Worm (Caenorhabditis elegans) whole organism, late embryonic: Measurements from ENCODE around the gene znf-593.

Source experiments
- C08G9.2 ChIP-seq: sonication (generic microtip); optimal IDR thresholded peaks from 2 replicates; lab custom pipeline; 2016; ENCODE audit warnings: mild to moderate bottlenecking, missing genetic modification characterization, moderate library complexity, missing compliant biosample characterization
- C38D4.7 ChIP-seq: fragments of 200-800 bp; sonication (Bioruptor generic); optimal IDR thresholded peaks from 2 replicates; lab custom pipeline; 2018; ENCODE audit warnings: mild to moderate bottlenecking, missing genetic modification characterization, moderate library complexity, missing compliant biosample characterization
- K02D7.2 ChIP-seq: sonication (generic microtip); optimal IDR thresholded peaks from 2 replicates; lab custom pipeline; 2017; ENCODE audit warnings: mild to moderate bottlenecking, missing genetic modification characterization, missing compliant biosample characterization
- K09A11.1 ChIP-seq: sonication (generic microtip); optimal IDR thresholded peaks from 2 replicates; lab custom pipeline; 2017; ENCODE audit warnings: antibody characterized with exemption, mild to moderate bottlenecking, missing genetic modification characterization, missing compliant biosample characterization; ENCODE audit not compliant: insufficient read depth
- Y22D7AL.16 ChIP-seq: sonication (generic microtip); optimal IDR thresholded peaks from 2 replicates; lab custom pipeline; 2016; ENCODE audit warnings: missing genetic modification characterization, missing compliant biosample characterization
- ahr-1 ChIP-seq: sonication (generic microtip); optimal IDR thresholded peaks from 2 replicates; lab custom pipeline; 2016; ENCODE audit warnings: missing genetic modification characterization, missing compliant biosample characterization
- ama-1 ChIP-seq: fragments of 150-350 bp; optimal IDR thresholded peaks from 2 replicates; lab custom pipeline; 2014
- ceh-2 ChIP-seq: sonication (generic microtip); optimal IDR thresholded peaks from 2 replicates; lab custom pipeline; 2016; ENCODE audit warnings: missing genotype, missing genetic modification characterization, missing compliant biosample characterization
- ceh-22 ChIP-seq: sonication (generic microtip); optimal IDR thresholded peaks from 2 replicates; lab custom pipeline; 2017; ENCODE audit warnings: missing biosample characterization, missing genetic modification characterization
- ceh-24 ChIP-seq: sonication (generic microtip); optimal IDR thresholded peaks from 2 replicates; lab custom pipeline; 2016; ENCODE audit warnings: mild to moderate bottlenecking, missing genetic modification characterization, missing compliant biosample characterization
- ceh-30 ChIP-seq: fragments of 150-350 bp; optimal IDR thresholded peaks from 2 replicates; lab custom pipeline; 2014; ENCODE audit warnings: missing biosample characterization, missing genetic modification characterization
- ceh-31 ChIP-seq: sonication (generic microtip); optimal IDR thresholded peaks from 2 replicates; lab custom pipeline; 2016; ENCODE audit warnings: missing genetic modification characterization, missing compliant biosample characterization
- ceh-34 ChIP-seq: sonication (generic microtip); optimal IDR thresholded peaks from 2 replicates; lab custom pipeline; 2016; ENCODE audit warnings: mild to moderate bottlenecking, missing genetic modification characterization, missing compliant biosample characterization
- ceh-45 ChIP-seq: fragments of 200-800 bp; sonication (Bioruptor generic); IDR thresholded peaks from 2 replicates; pipeline ENCODE4 v1.3.6; 2022; ENCODE audit warnings: missing genetic modification reagents, missing genetic modification characterization, missing compliant biosample characterization
- ceh-9 ChIP-seq: sonication (generic microtip); optimal IDR thresholded peaks from 2 replicates; lab custom pipeline; 2016; ENCODE audit warnings: mild to moderate bottlenecking, missing genetic modification characterization, inconsistent platforms, missing compliant biosample characterization
- ets-4 ChIP-seq: sonication (generic microtip); optimal IDR thresholded peaks from 2 replicates; lab custom pipeline; 2016; ENCODE audit warnings: missing genetic modification characterization, missing compliant biosample characterization
- eyg-1 ChIP-seq: sonication (generic microtip); optimal IDR thresholded peaks from 2 replicates; lab custom pipeline; 2016; ENCODE audit warnings: missing genotype, missing genetic modification characterization, missing compliant biosample characterization
- fax-1 ChIP-seq: sonication (generic microtip); optimal IDR thresholded peaks from 2 replicates; lab custom pipeline; 2016; ENCODE audit warnings: missing genotype, missing genetic modification characterization, missing compliant biosample characterization
- fkh-6 ChIP-seq: sonication (generic microtip); optimal IDR thresholded peaks from 2 replicates; lab custom pipeline; 2016; ENCODE audit warnings: missing genetic modification characterization, missing compliant biosample characterization
- gmeb-2 ChIP-seq: sonication (generic microtip); optimal IDR thresholded peaks from 2 replicates; lab custom pipeline; 2016; ENCODE audit warnings: missing genetic modification characterization, inconsistent platforms, missing compliant biosample characterization
- hlh-13 ChIP-seq: fragments of 200-800 bp; sonication (Bioruptor generic); optimal IDR thresholded peaks from 2 replicates; lab custom pipeline; 2018; ENCODE audit warnings: mild to moderate bottlenecking, missing genetic modification characterization, missing compliant biosample characterization
- hlh-15 ChIP-seq: sonication (generic microtip); optimal IDR thresholded peaks from 2 replicates; lab custom pipeline; 2016; ENCODE audit warnings: missing genetic modification characterization, missing compliant biosample characterization
- hlh-30 ChIP-seq: sonication (generic microtip); optimal IDR thresholded peaks from 2 replicates; lab custom pipeline; 2017; ENCODE audit warnings: antibody characterized with exemption, missing genetic modification characterization, missing compliant biosample characterization; ENCODE audit not compliant: insufficient read depth
- hlh-8 ChIP-seq: sonication (generic microtip); optimal IDR thresholded peaks from 2 replicates; lab custom pipeline; 2016; ENCODE audit warnings: missing genotype, missing genetic modification characterization, missing compliant biosample characterization
- lim-6 ChIP-seq: sonication (generic microtip); optimal IDR thresholded peaks from 2 replicates; lab custom pipeline; 2016; ENCODE audit warnings: missing genetic modification characterization, missing compliant biosample characterization
- lin-11 ChIP-seq: fragments of 200-800 bp; sonication (Bioruptor generic); optimal IDR thresholded peaks from 2 replicates; lab custom pipeline; 2018; ENCODE audit warnings: mild to moderate bottlenecking, missing genetic modification characterization, missing compliant biosample characterization
- mec-3 ChIP-seq: sonication (generic microtip); optimal IDR thresholded peaks from 2 replicates; lab custom pipeline; 2016; ENCODE audit warnings: borderline replicate concordance, missing genetic modification characterization, missing compliant biosample characterization
- nfya-1 ChIP-seq: sonication (generic microtip); optimal IDR thresholded peaks from 2 replicates; lab custom pipeline; 2017; ENCODE audit warnings: missing genetic modification characterization, mild to moderate bottlenecking, missing compliant biosample characterization, antibody characterized with exemption, moderate library complexity
- nhr-11 ChIP-seq: fragments of 150-350 bp; optimal IDR thresholded peaks from 2 replicates; lab custom pipeline; 2014; ENCODE audit warnings: missing biosample characterization, missing genetic modification characterization
- nhr-232 ChIP-seq: sonication (generic microtip); optimal IDR thresholded peaks from 2 replicates; lab custom pipeline; 2016; ENCODE audit warnings: missing genetic modification characterization, missing compliant biosample characterization
- odd-2 ChIP-seq: sonication (generic microtip); optimal IDR thresholded peaks from 2 replicates; lab custom pipeline; 2017; ENCODE audit warnings: antibody characterized with exemption, mild to moderate bottlenecking, missing genetic modification characterization, missing compliant biosample characterization
- pag-3 ChIP-seq: sonication (generic microtip); optimal IDR thresholded peaks from 2 replicates; lab custom pipeline; 2016; ENCODE audit warnings: missing compliant biosample characterization, missing genetic modification characterization, borderline replicate concordance
- pat-9 ChIP-seq: fragments of 200-800 bp; sonication (Bioruptor generic); optimal IDR thresholded peaks from 2 replicates; lab custom pipeline; 2018; ENCODE audit warnings: mild to moderate bottlenecking, missing genetic modification characterization, moderate library complexity, missing compliant biosample characterization
- pax-1 ChIP-seq: fragments of 150-350 bp; optimal IDR thresholded peaks from 2 replicates; lab custom pipeline; 2014; ENCODE audit warnings: missing biosample characterization, missing genetic modification characterization
- rnt-1 ChIP-seq: sonication (generic microtip); optimal IDR thresholded peaks from 2 replicates; lab custom pipeline; 2016; ENCODE audit warnings: missing genetic modification characterization, missing compliant biosample characterization
- sox-2 ChIP-seq: fragments of 200-800 bp; sonication (Bioruptor generic); IDR thresholded peaks from 2 replicates; pipeline ENCODE4 v1.3.6; 2022; ENCODE audit warnings: missing genetic modification reagents, missing genetic modification characterization, missing compliant biosample characterization
- syd-9 ChIP-seq: sonication (generic microtip); optimal IDR thresholded peaks from 2 replicates; lab custom pipeline; 2016; ENCODE audit warnings: mild to moderate bottlenecking, missing genetic modification characterization, moderate library complexity, missing compliant biosample characterization
- tbx-7 ChIP-seq: sonication (generic microtip); optimal IDR thresholded peaks from 2 replicates; lab custom pipeline; 2016; ENCODE audit warnings: missing genotype, missing genetic modification characterization, missing compliant biosample characterization
- unc-42 ChIP-seq: sonication (generic microtip); optimal IDR thresholded peaks from 2 replicates; lab custom pipeline; 2016; ENCODE audit warnings: missing genotype, missing genetic modification characterization, missing compliant biosample characterization
- unc-55 ChIP-seq: sonication (generic microtip); optimal IDR thresholded peaks from 2 replicates; lab custom pipeline; 2017; ENCODE audit warnings: missing biosample characterization, missing genetic modification reagents, missing genetic modification characterization
- zip-5 ChIP-seq: sonication (generic microtip); optimal IDR thresholded peaks from 2 replicates; lab custom pipeline; 2016; ENCODE audit warnings: missing genetic modification characterization, missing compliant biosample characterization
- ztf-16 ChIP-seq: sonication (generic microtip); optimal IDR thresholded peaks from 2 replicates; lab custom pipeline; 2017; ENCODE audit warnings: missing genetic modification characterization, missing compliant biosample characterization

The znf-593 gene

ce11 chrIII:11949276-11949879, 30.9 kb upstream of the znf-593 start:
- TF ChIP-seq ceh-2 (tag; lab: Kevin White, UChicago) (no peak), ceh-24 (tag; lab: Kevin White, UChicago) (no peak), sox-2 (GFP tag; lab: Robert Waterston, UW) (no peak), K09A11.1 (tag; lab: Kevin White, UChicago) (no peak)

- TF ChIP-seq odd-2 (tag; lab: Kevin White, UChicago) (no peak), fkh-6 (tag; lab: Kevin White, UChicago) (no peak), ama-1 (no peak), nhr-232 (tag; lab: Kevin White, UChicago) (no peak), lin-11 (tag; lab: Kevin White, UChicago) (no peak), eyg-1 (tag; lab: Kevin White, UChicago) (no peak), hlh-8 (tag; lab: Kevin White, UChicago) (no peak)
Measured at ce11 chrIII:11948437-11948836, 29.9 kb upstream of the znf-593 start.

DNA sequence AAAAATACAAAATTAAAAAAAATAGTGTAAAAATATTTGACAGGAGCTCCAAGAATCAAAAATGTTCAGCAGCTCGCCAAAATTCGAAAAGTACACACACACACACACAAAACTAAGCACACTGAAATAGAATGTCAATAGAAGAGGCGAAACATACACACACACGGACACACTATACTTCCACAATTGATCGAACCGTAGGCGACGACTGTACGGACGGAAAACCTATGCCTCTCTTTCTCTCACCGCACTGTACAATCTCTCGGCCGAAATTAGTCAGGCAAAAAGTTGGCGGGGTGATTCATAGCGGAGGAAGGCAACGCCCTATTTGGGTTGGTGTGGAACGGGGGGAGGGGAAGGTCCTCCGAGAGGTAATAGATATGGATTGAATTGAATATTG, 29.0 kb upstream of the znf-593 start:
- TF ChIP-seq ceh-45 (GFP tag; lab: Robert Waterston, UW) (no peak), ceh-30 (tag; lab: Kevin White, UChicago) (no peak), ets-4 (peak; percentile 20)

DNA sequence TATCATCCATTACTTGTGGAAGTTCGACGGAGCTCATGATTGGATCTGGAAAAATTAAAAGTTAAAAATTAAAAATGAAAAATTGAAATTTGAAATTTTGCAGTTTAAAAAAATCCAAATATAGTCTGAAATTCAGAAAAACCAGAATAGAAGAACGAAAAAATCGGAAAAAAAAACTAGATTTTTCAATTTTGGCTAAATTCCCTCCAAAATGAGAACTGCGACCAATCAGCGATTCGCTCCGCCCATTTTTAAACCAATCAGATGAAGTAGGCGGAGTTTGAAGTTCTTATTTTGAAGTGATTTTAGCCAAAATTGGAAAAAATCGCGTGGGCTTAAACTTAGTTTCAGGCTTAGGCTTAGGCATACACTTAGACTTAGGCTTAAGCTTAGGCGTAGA, 28.5 kb upstream of the znf-593 start, which contains the start of gene Y56A3A.7:
Gene Y56A3A.7 (minus strand): TSS at position 47 of the 400 bp plus-strand sequence.
- TF ChIP-seq syd-9 (tag; lab: Kevin White, UChicago), result no peak
- TF ChIP-seq pat-9 (tag; lab: Kevin White, UChicago), result no peak
- TF ChIP-seq nfya-1 (tag; lab: Kevin White, UChicago), result peak; percentile 76
- TF ChIP-seq tbx-7 (tag; lab: Kevin White, UChicago), result no peak
- no peak for TF ChIP-seq ceh-45 (GFP tag; lab: Robert Waterston, UW)

ce11 chrIII:11946062-11946749, 27.7 kb upstream of the znf-593 start:
- TF ChIP-seq nhr-11 (tag; lab: Kevin White, UChicago) (no peak), unc-55 (GFP tag; lab: Kevin White, UChicago) (no peak), lim-6 (tag; lab: Kevin White, UChicago) (peak; percentile 81), ets-4 (peak; percentile 97), fax-1 (peak; percentile 71), ceh-34 (tag; lab: Kevin White, UChicago) (peak; percentile 60), rnt-1 (tag; lab: Kevin White, UChicago) (peak; percentile 59), syd-9 (tag; lab: Kevin White, UChicago) (peak; percentile 15), K02D7.2 (tag; lab: Kevin White, UChicago) (peak; percentile 69), odd-2 (tag; lab: Kevin White, UChicago) (no peak), pax-1 (tag; lab: Kevin White, UChicago) (no peak), hlh-30 (tag; lab: Kevin White, UChicago) (no peak), ceh-45 (GFP tag; lab: Robert Waterston, UW) (no peak), nfya-1 (tag; lab: Kevin White, UChicago) (peak; percentile 64), mec-3 (tag; lab: Kevin White, UChicago) (peak; percentile 84), ceh-31 (peak; percentile 98), Y22D7AL.16 (no peak), zip-5 (tag; lab: Kevin White, UChicago) (peak; percentile 73), pag-3 (no peak), ceh-22 (tag; lab: Kevin White, UChicago) (no peak), lin-11 (tag; lab: Kevin White, UChicago) (no peak), C38D4.7 (no peak), C08G9.2 (tag; lab: Kevin White, UChicago) (peak; percentile 95), gmeb-2 (tag; lab: Kevin White, UChicago) (no peak), ahr-1 (tag; lab: Kevin White, UChicago) (peak; percentile 48), unc-42 (tag; lab: Kevin White, UChicago) (peak; percentile 85), hlh-15 (peak; percentile 18), ceh-30 (tag; lab: Kevin White, UChicago) (no peak), hlh-13 (no peak), ztf-16 (tag; lab: Kevin White, UChicago) (no peak), ceh-9 (tag; lab: Kevin White, UChicago) (no peak)
